Worm (Caenorhabditis elegans) whole organism, young adult: ENCODE measurements around the gene glb-5.

Experiments used
- B0336.3 ChIP-seq: fragments of 200-800 bp; sonication (Bioruptor generic); IDR thresholded peaks from 2 replicates; pipeline ENCODE4 v1.3.6; 2022; ENCODE audit warnings: missing genetic modification characterization, missing compliant biosample characterization
- C17E4.6 ChIP-seq: fragments of 200-800 bp; sonication (Bioruptor generic); IDR thresholded peaks from 2 replicates; pipeline ENCODE4 v1.3.6; 2022; ENCODE audit warnings: missing genetic modification reagents, missing genetic modification characterization, missing compliant biosample characterization
- F10E7.11 ChIP-seq: sonication (generic microtip); optimal IDR thresholded peaks from 2 replicates; lab custom pipeline; 2017; ENCODE audit warnings: mild to moderate bottlenecking, missing genetic modification characterization, moderate library complexity, missing compliant biosample characterization
- F22D6.2 ChIP-seq: sonication (generic microtip); optimal IDR thresholded peaks from 2 replicates; lab custom pipeline; 2016; ENCODE audit warnings: mild to moderate bottlenecking, missing genetic modification characterization, missing compliant biosample characterization
- F23B12.7 ChIP-seq: sonication (generic microtip); optimal IDR thresholded peaks from 2 replicates; lab custom pipeline; 2017; ENCODE audit warnings: missing genetic modification characterization, mild to moderate bottlenecking, missing compliant biosample characterization, antibody characterized with exemption, moderate library complexity; ENCODE audit not compliant: insufficient read depth
- F33H1.4 ChIP-seq: fragments of 200-800 bp; sonication (Bioruptor generic); IDR thresholded peaks from 2 replicates; pipeline ENCODE4 v1.3.6; 2022; ENCODE audit warnings: missing genetic modification reagents, missing genetic modification characterization, missing compliant biosample characterization
- F37B4.10 ChIP-seq: fragments of 200-800 bp; sonication (Bioruptor generic); IDR thresholded peaks from 2 replicates; pipeline ENCODE4 v1.3.6; 2022; ENCODE audit warnings: missing genetic modification characterization, missing compliant biosample characterization
- F55B11.4 ChIP-seq: sonication (generic microtip); optimal IDR thresholded peaks from 2 replicates; lab custom pipeline; 2016; ENCODE audit warnings: missing compliant biosample characterization, missing genetic modification characterization, borderline replicate concordance; ENCODE audit not compliant: insufficient read depth
- F57A8.1 ChIP-seq: fragments of 200-800 bp; sonication (Bioruptor generic); optimal IDR thresholded peaks from 2 replicates; lab custom pipeline; 2018; ENCODE audit warnings: mild to moderate bottlenecking, missing genetic modification characterization, moderate library complexity, missing compliant biosample characterization
- T07F8.4 ChIP-seq: sonication (generic microtip); optimal IDR thresholded peaks from 2 replicates; lab custom pipeline; 2016; ENCODE audit warnings: mild to moderate bottlenecking, missing genetic modification characterization, moderate library complexity, missing compliant biosample characterization
- Y56A3A.18 ChIP-seq: fragments of 200-800 bp; sonication (Bioruptor generic); IDR thresholded peaks from 2 replicates; pipeline ENCODE4 v1.3.6; 2022; ENCODE audit warnings: missing genetic modification reagents, missing genetic modification characterization, missing compliant biosample characterization
- Y67H2A.10 ChIP-seq: fragments of 200-800 bp; sonication (Bioruptor generic); conservative IDR thresholded peaks from 2 replicates; pipeline ENCODE4 v1.3.6; 2022; ENCODE audit warnings: missing genetic modification reagents, missing genetic modification characterization, missing compliant biosample characterization
- athp-1 ChIP-seq: sonication (generic microtip); optimal IDR thresholded peaks from 2 replicates; lab custom pipeline; 2017; ENCODE audit warnings: mild to moderate bottlenecking, missing genetic modification characterization, missing compliant biosample characterization
- attf-5 ChIP-seq: fragments of 200-800 bp; sonication (Bioruptor generic); optimal IDR thresholded peaks from 2 replicates; lab custom pipeline; 2018; ENCODE audit warnings: mild to moderate bottlenecking, missing genetic modification characterization, missing compliant biosample characterization
- attf-6 ChIP-seq: fragments of 200-800 bp; sonication (Bioruptor generic); IDR thresholded peaks from 2 replicates; pipeline ENCODE4 v1.3.6; 2022; ENCODE audit warnings: missing genetic modification reagents, missing genetic modification characterization, missing compliant biosample characterization
- bed-1 ChIP-seq: fragments of 200-800 bp; sonication (Bioruptor generic); IDR thresholded peaks from 2 replicates; pipeline ENCODE4 v1.3.6; 2022; ENCODE audit warnings: missing genetic modification reagents, missing genetic modification characterization, missing compliant biosample characterization
- ccch-3 ChIP-seq: fragments of 200-800 bp; sonication (Bioruptor generic); optimal IDR thresholded peaks from 2 replicates; lab custom pipeline; 2018; ENCODE audit warnings: mild to moderate bottlenecking, missing genetic modification characterization, missing compliant biosample characterization
- ceh-40 ChIP-seq: fragments of 200-800 bp; sonication (Bioruptor generic); IDR thresholded peaks from 2 replicates; pipeline ENCODE4 v1.3.6; 2022; ENCODE audit warnings: missing genetic modification characterization, missing compliant biosample characterization
- chd-7 ChIP-seq: sonication (generic microtip); optimal IDR thresholded peaks from 2 replicates; lab custom pipeline; 2016; ENCODE audit warnings: mild to moderate bottlenecking, missing genetic modification characterization, moderate library complexity, missing compliant biosample characterization
- die-1 ChIP-seq: sonication (generic microtip); optimal IDR thresholded peaks from 2 replicates; lab custom pipeline; 2016; ENCODE audit warnings: missing genotype, mild to moderate bottlenecking, missing genetic modification characterization, missing compliant biosample characterization
- dpff-1 ChIP-seq: sonication (generic microtip); optimal IDR thresholded peaks from 2 replicates; lab custom pipeline; 2017; ENCODE audit warnings: mild to moderate bottlenecking, missing genetic modification characterization, missing compliant biosample characterization
- dpl-1 ChIP-seq: fragments of 150-350 bp; optimal IDR thresholded peaks from 2 replicates; lab custom pipeline; 2014; ENCODE audit warnings: missing biosample characterization, missing genetic modification reagents, missing genetic modification characterization
- egl-18 ChIP-seq: fragments of 200-800 bp; sonication (Bioruptor generic); IDR thresholded peaks from 2 replicates; pipeline ENCODE4 v1.3.6; 2022; ENCODE audit warnings: missing genetic modification reagents, missing genetic modification characterization, missing compliant biosample characterization
- egrh-3 ChIP-seq: fragments of 200-800 bp; sonication (Bioruptor generic); IDR thresholded peaks from 2 replicates; pipeline ENCODE4 v1.3.6; 2022; ENCODE audit warnings: missing genetic modification reagents, missing genetic modification characterization, missing compliant biosample characterization
- him-1 ChIP-seq: sonication (generic microtip); optimal IDR thresholded peaks from 2 replicates; lab custom pipeline; 2016; ENCODE audit warnings: missing genotype, missing genetic modification reagents, missing genetic modification characterization, missing compliant biosample characterization
- hmg-20 ChIP-seq: fragments of 200-800 bp; sonication (Bioruptor generic); IDR thresholded peaks from 2 replicates; pipeline ENCODE4 v1.3.6; 2022; ENCODE audit warnings: missing genetic modification reagents, missing genetic modification characterization, missing compliant biosample characterization
- let-526 ChIP-seq: fragments of 200-800 bp; sonication (Bioruptor generic); IDR thresholded peaks from 2 replicates; pipeline ENCODE4 v1.3.6; 2022; ENCODE audit warnings: missing genetic modification reagents, missing genetic modification characterization, missing compliant biosample characterization
- let-607 ChIP-seq, 2 experiments: fragments of 200-800 bp in 1 of 2; sonication (Bioruptor generic) in 1 of 2; sonication (generic microtip) in 1 of 2; optimal IDR thresholded peaks; 2 replicates each; lab custom pipeline; 2016 to 2018; ENCODE audit warnings: mild to moderate bottlenecking in 2 of 2, missing compliant biosample characterization in 2 of 2, missing genetic modification characterization in 2 of 2, moderate library complexity in 2 of 2, missing genotype in 1 of 2
- lin-54 ChIP-seq: fragments of 200-800 bp; sonication (Bioruptor generic); optimal IDR thresholded peaks from 2 replicates; lab custom pipeline; 2018; ENCODE audit warnings: mild to moderate bottlenecking, missing genetic modification characterization, missing compliant biosample characterization
- mcd-1 ChIP-seq: fragments of 200-800 bp; sonication (Bioruptor generic); IDR thresholded peaks from 2 replicates; pipeline ENCODE4 v1.3.6; 2022; ENCODE audit warnings: missing genetic modification reagents, missing genetic modification characterization, missing compliant biosample characterization
- nfyb-1 ChIP-seq: fragments of 200-800 bp; sonication (Bioruptor generic); IDR thresholded peaks from 2 replicates; pipeline ENCODE4 v1.3.6; 2022; ENCODE audit warnings: missing genetic modification reagents, missing genetic modification characterization, missing compliant biosample characterization
- nhr-179 ChIP-seq: sonication (generic microtip); optimal IDR thresholded peaks from 2 replicates; lab custom pipeline; 2016; ENCODE audit warnings: mild to moderate bottlenecking, missing genetic modification characterization, missing compliant biosample characterization
- nhr-80 ChIP-seq: sonication (generic microtip); optimal IDR thresholded peaks from 2 replicates; lab custom pipeline; 2016; ENCODE audit warnings: missing genetic modification characterization, missing compliant biosample characterization
- nhr-90 ChIP-seq: sonication (generic microtip); optimal IDR thresholded peaks from 2 replicates; lab custom pipeline; 2016; ENCODE audit warnings: missing genotype, mild to moderate bottlenecking, missing genetic modification characterization, missing compliant biosample characterization
- pbrm-1 ChIP-seq: fragments of 200-800 bp; sonication (Bioruptor generic); IDR thresholded peaks from 2 replicates; pipeline ENCODE4 v1.3.6; 2022; ENCODE audit warnings: missing genetic modification reagents, missing genetic modification characterization, missing compliant biosample characterization
- repo-1 ChIP-seq: sonication (generic microtip); optimal IDR thresholded peaks from 2 replicates; lab custom pipeline; 2017; ENCODE audit warnings: mild to moderate bottlenecking, missing genetic modification characterization, missing compliant biosample characterization
- rpc-1 ChIP-seq, 2 experiments: fragments of 150-350 bp in 1 of 2; sonication (generic microtip) in 1 of 2; optimal IDR thresholded peaks; 2 replicates each; lab custom pipeline; 2014 to 2018; ENCODE audit warnings: missing biosample characterization in 1 of 2, missing genetic modification characterization in 1 of 2, missing genetic modification reagents in 1 of 2, missing genotype in 1 of 2
- snpc-1.1 ChIP-seq: sonication (generic microtip); optimal IDR thresholded peaks from 2 replicates; lab custom pipeline; 2017; ENCODE audit warnings: missing genetic modification characterization, mild to moderate bottlenecking, missing compliant biosample characterization, antibody characterized with exemption, moderate library complexity, missing genotype, missing genetic modification reagents; ENCODE audit not compliant: insufficient read depth
- snpc-4 ChIP-seq, 5 experiments: fragments of 150-350 bp in 1 of 5; sonication (generic microtip) in 4 of 5; optimal IDR thresholded peaks; 2 replicates each; lab custom pipeline; 2014 to 2018; ENCODE audit warnings: missing genetic modification characterization in 5 of 5, missing biosample characterization in 3 of 5, antibody characterized with exemption in 2 of 5, mild to moderate bottlenecking in 2 of 5, missing compliant biosample characterization in 2 of 5, missing genotype in 2 of 5, moderate library complexity in 2 of 5, missing genetic modification reagents in 1 of 5
- zfh-2 ChIP-seq: fragments of 200-800 bp; sonication (Bioruptor generic); conservative IDR thresholded peaks from 2 replicates; pipeline ENCODE4 v1.3.6; 2022; ENCODE audit warnings: missing genetic modification reagents, missing genetic modification characterization, missing compliant biosample characterization
- zim-3 ChIP-seq: sonication (generic microtip); optimal IDR thresholded peaks from 2 replicates; lab custom pipeline; 2017; ENCODE audit warnings: mild to moderate bottlenecking, missing genetic modification characterization, moderate library complexity, missing compliant biosample characterization
- ztf-22 ChIP-seq: fragments of 200-800 bp; sonication (Bioruptor generic); optimal IDR thresholded peaks from 2 replicates; lab custom pipeline; 2018; ENCODE audit warnings: mild to moderate bottlenecking, missing genetic modification characterization, moderate library complexity, missing compliant biosample characterization
- ztf-28 ChIP-seq: fragments of 200-800 bp; sonication (Bioruptor generic); IDR thresholded peaks from 2 replicates; pipeline ENCODE4 v1.3.6; 2022; ENCODE audit warnings: missing genetic modification reagents, missing genetic modification characterization, missing compliant biosample characterization
- ztf-3 ChIP-seq: fragments of 200-800 bp; sonication (Bioruptor generic); optimal IDR thresholded peaks from 2 replicates; lab custom pipeline; 2018; ENCODE audit warnings: mild to moderate bottlenecking, missing genetic modification characterization, missing compliant biosample characterization

glb-5 gene

DNA sequence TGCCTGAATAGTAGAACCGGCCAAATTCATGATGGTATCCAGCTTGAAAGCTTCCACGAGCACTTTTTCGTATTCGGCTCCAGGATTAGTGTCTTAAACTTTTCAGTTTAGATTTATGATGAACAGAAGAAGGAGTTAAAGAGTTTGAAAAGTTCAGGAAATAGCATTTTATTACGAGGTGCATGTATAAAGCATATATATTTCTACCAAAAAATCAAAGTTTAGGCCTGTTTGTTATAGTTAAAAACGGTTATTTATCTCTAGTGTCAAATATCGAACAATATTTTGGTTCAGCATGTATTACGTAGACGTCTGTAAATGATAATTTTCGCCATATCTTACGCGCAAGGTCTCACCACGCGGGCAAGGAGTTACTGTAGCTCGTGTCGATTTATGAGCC, 22.6 kb downstream of the glb-5 start, which contains the start of gene klc-2:
Gene klc-2 (minus strand): TSS at position 101 of the 400 bp plus-strand sequence.
- TF ChIP-seq snpc-1.1 (tag; lab: Kevin White, UChicago) (no peak), zim-3 (tag; lab: Kevin White, UChicago) (no peak), nhr-90 (tag; lab: Kevin White, UChicago) (no peak), dpff-1 (no peak), B0336.3 (no peak)

DNA sequence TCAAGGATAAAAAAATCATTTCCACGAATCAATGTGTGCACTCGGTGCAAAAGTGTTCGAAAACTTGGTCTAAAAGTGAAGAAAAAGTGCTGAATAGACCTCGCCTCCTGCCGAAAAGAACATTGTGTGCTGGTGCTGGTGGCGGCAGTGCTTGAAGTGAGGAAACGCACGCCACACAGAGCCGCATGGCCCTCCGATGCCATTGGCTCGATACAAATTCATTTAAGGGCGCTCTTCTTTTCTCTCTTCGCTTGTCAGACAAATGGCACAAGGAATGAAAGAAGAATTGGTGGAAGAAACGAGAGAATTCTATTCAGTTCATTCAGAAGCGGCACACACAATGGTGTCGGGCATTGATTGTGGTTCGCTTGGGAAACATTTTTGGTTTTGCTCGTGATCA, 23.6 kb downstream of the glb-5 start:
- TF ChIP-seq F22D6.2 (tag; lab: Kevin White, UChicago) (no peak), zfh-2 (GFP tag; lab: Robert Waterston, UW) (0 out of 2 replicates have a peak, but pooled peaks have one; percentile 23), him-1 (tag; lab: Kevin White, UChicago) (peak; percentile 29), hmg-20 (peak; percentile 33; the same call in 1 of the 2 replicates), egl-18 (GFP tag; lab: Robert Waterston, UW) (no peak), pbrm-1 (0 out of 2 replicates have a peak, but pooled peaks have one; percentile 26), mcd-1 (GFP tag; lab: Robert Waterston, UW) (0 out of 2 replicates have a peak, but pooled peaks have one; percentile 17), chd-7 (tag; lab: Kevin White, UChicago) (peak; percentile 34), Y56A3A.18 (no peak)

DNA sequence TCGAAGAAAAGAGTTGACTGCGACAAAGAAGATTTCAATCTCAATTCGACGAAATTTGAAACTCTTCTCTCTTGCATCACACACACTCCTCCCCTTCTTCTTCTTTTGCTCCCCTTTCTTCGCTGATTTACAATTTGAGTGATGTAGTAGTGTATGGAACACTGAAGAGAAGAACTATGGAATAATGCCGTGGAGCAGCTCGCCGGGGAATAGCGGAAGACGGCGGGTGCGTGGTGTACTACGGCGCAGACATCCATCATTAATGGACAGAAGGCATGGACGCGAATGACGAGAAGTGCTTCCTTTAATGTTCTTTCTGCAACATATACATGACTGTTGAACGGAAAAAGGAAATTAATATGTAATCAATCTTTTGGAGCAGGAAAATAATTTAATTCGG, 24.2 kb downstream of the glb-5 start:
- TF ChIP-seq Y67H2A.10 (GFP tag; lab: Robert Waterston, UW) = no peak
- peak; percentile 75 for TF ChIP-seq B0336.3
- no peak for TF ChIP-seq T07F8.4 (tag; lab: Kevin White, UChicago)
- TF ChIP-seq ceh-40 = no peak
- TF ChIP-seq nhr-179 (tag; lab: Kevin White, UChicago) = no peak
- TF ChIP-seq F10E7.11 (tag; lab: Kevin White, UChicago) = no peak
- TF ChIP-seq snpc-4 (GFP tag; optimal IDR thresholded peaks at IDR 0.05; lab: Kevin White, UChicago) = no peak
- no peak for TF ChIP-seq snpc-4 (tag; optimal IDR thresholded peaks at IDR 0.05; lab: Kevin White, UChicago)
- no peak for TF ChIP-seq him-1 (tag; lab: Kevin White, UChicago)
- no peak for TF ChIP-seq F23B12.7 (tag; lab: Kevin White, UChicago)
- no peak for TF ChIP-seq ztf-3 (GFP tag; lab: Kevin White, UChicago)
- no peak for TF ChIP-seq ztf-28 (GFP tag; lab: Robert Waterston, UW)
- no peak for TF ChIP-seq ccch-3 (GFP tag; lab: Kevin White, UChicago)
- TF ChIP-seq nhr-80 (tag; lab: Kevin White, UChicago) = no peak
- no peak for TF ChIP-seq repo-1
- no peak for TF ChIP-seq F33H1.4 (GFP tag; lab: Robert Waterston, UW)
- no peak for TF ChIP-seq dpl-1 (GFP tag; lab: Kevin White, UChicago)
- TF ChIP-seq lin-54 (GFP tag; lab: Kevin White, UChicago) = peak; percentile 22
- no peak for TF ChIP-seq ztf-22 (GFP tag; lab: Kevin White, UChicago)
- TF ChIP-seq F37B4.10 = no peak
- no peak for TF ChIP-seq let-526 (GFP tag; lab: Robert Waterston, UW)
- no peak for TF ChIP-seq let-607 (tag; optimal IDR thresholded peaks at IDR 0.05; lab: Kevin White, UChicago)
- TF ChIP-seq nfyb-1 (GFP tag; lab: Robert Waterston, UW) = no peak
- TF ChIP-seq egrh-3 (GFP tag; lab: Robert Waterston, UW) = no peak
- peak; percentile 44; the same call in 1 of the 2 replicates for TF ChIP-seq attf-6 (GFP tag; lab: Robert Waterston, UW)
- TF ChIP-seq nhr-90 (tag; lab: Kevin White, UChicago) = no peak
- no peak for TF ChIP-seq rpc-1 (optimal IDR thresholded peaks at IDR 0.05; lab: Kevin White, UChicago)
- TF ChIP-seq rpc-1 (tag; optimal IDR thresholded peaks at IDR 0.05; lab: Kevin White, UChicago) = no peak
- no peak for TF ChIP-seq hmg-20
- TF ChIP-seq bed-1 (GFP tag; lab: Robert Waterston, UW) = no peak
- peak; percentile 8 for TF ChIP-seq athp-1
- TF ChIP-seq attf-5 (GFP tag; lab: Kevin White, UChicago) = no peak
- no peak for TF ChIP-seq zfh-2 (GFP tag; lab: Robert Waterston, UW)
- no peak for TF ChIP-seq C17E4.6 (GFP tag; lab: Robert Waterston, UW)
- TF ChIP-seq F57A8.1 (GFP tag; lab: Kevin White, UChicago) = no peak
- no peak for TF ChIP-seq die-1 (tag; lab: Kevin White, UChicago)
- TF ChIP-seq F55B11.4 (tag; lab: Kevin White, UChicago) = no peak
